Fruit fly (Drosophila melanogaster): ENCODE data around the gene CG10650.
A peak's percentile ranks its signal among the peaks of the same experiment; 100 is the strongest.

Gene CG10650

DNA sequence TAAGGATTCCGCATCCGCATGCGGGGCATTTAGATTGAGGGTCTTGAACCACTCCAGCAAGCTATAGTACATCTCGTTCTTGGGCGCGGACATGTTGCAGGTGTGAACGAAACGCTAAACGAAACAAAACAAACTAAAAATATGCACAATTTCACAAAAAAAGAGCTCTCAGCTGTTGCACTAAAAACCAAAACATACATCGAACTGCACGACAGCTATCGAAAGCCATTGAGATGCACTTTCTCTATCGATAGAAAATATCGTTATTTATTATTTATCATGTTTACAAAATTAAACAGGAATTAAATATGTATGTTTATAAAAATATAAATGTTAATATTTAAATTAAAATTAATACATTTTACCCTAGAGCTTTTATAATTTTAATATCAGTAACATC lies 37.6 kb upstream of the CG10650 start, which contains the start of gene hook (continued):
- no peak for TF ChIP-seq sug (tag; optimal IDR thresholded peaks at IDR 0.05)
- no peak for TF ChIP-seq Gsc (GFP tag; IDR thresholded peaks at IDR 0.05)
- TF ChIP-seq CG6654 (GFP tag; optimal IDR thresholded peaks at IDR 0.05): no peak
- no peak for TF ChIP-seq Camta (GFP tag; optimal IDR thresholded peaks at IDR 0.05)
- TF ChIP-seq kah (GFP tag; optimal IDR thresholded peaks at IDR 0.05): no peak
- no peak for TF ChIP-seq Atf-2 (GFP tag; optimal IDR thresholded peaks at IDR 0.05)
- no peak for TF ChIP-seq ranshi (GFP tag; IDR thresholded peaks at IDR 0.05)
- TF ChIP-seq CG3847 (GFP tag; IDR thresholded peaks at IDR 0.05): no peak
- no peak for TF ChIP-seq psq (GFP tag; optimal IDR thresholded peaks at IDR 0.05)
- no peak for TF ChIP-seq CG14441 (GFP tag; IDR thresholded peaks at IDR 0.05)
- no peak for TF ChIP-seq CG8924 (tag; optimal IDR thresholded peaks at IDR 0.05)
- TF ChIP-seq D19A (tag; optimal IDR thresholded peaks at IDR 0.05): no peak
- TF ChIP-seq Bgb (GFP tag; IDR thresholded peaks at IDR 0.05; ENCODE audit: partially characterized antibody): peak; percentile 76
- TF ChIP-seq Dip3 (GFP tag; optimal IDR thresholded peaks at IDR 0.05): no peak
- TF ChIP-seq CG12659 (GFP tag; optimal IDR thresholded peaks at IDR 0.05): peak; percentile 22
- TF ChIP-seq dpn (GFP tag; optimal IDR thresholded peaks at IDR 0.05): no peak
- TF ChIP-seq HLH54F (GFP tag; optimal IDR thresholded peaks at IDR 0.05): no peak
- no peak for TF ChIP-seq fu2 (GFP tag; optimal IDR thresholded peaks at IDR 0.05)
- TF ChIP-seq Vsx1 (GFP tag; optimal IDR thresholded peaks at IDR 0.05): no peak
- no peak for TF ChIP-seq jing (GFP tag; optimal IDR thresholded peaks at IDR 0.05)
- no peak for TF ChIP-seq Fer2 (tag; optimal IDR thresholded peaks at IDR 0.05)
- TF ChIP-seq CG30403 (GFP tag; optimal IDR thresholded peaks at IDR 0.05): no peak
- TF ChIP-seq ttk (GFP tag; IDR thresholded peaks at IDR 0.05): no peak
- TF ChIP-seq CG10147 (GFP tag; optimal IDR thresholded peaks at IDR 0.05): no peak
- TF ChIP-seq seq (GFP tag; IDR thresholded peaks at IDR 0.05): no peak
- no peak for TF ChIP-seq CG14050 (GFP tag; IDR thresholded peaks at IDR 0.05)
- no peak for TF ChIP-seq cwo (GFP tag; optimal IDR thresholded peaks at IDR 0.05)
- TF ChIP-seq Atf6 (GFP tag; IDR thresholded peaks at IDR 0.05): no peak
- no peak for TF ChIP-seq CG7987 (GFP tag; optimal IDR thresholded peaks at IDR 0.05)
- TF ChIP-seq sc (optimal IDR thresholded peaks at IDR 0.05): no peak
- TF ChIP-seq sc (GFP tag; optimal IDR thresholded peaks at IDR 0.05): no peak
- no peak for TF ChIP-seq PHDP (tag; optimal IDR thresholded peaks at IDR 0.05)
- TF ChIP-seq CG12299 (tag; optimal IDR thresholded peaks at IDR 0.05): no peak
- TF ChIP-seq pb (GFP tag; optimal IDR thresholded peaks at IDR 0.05): no peak
- no peak for TF ChIP-seq CG6689 (GFP tag; IDR thresholded peaks at IDR 0.05)
- no peak for TF ChIP-seq CG16779 (GFP tag; IDR thresholded peaks at IDR 0.05)
- no peak for TF ChIP-seq Dip2 (GFP tag; IDR thresholded peaks at IDR 0.05)
- peak; percentile 63 for TF ChIP-seq CG2129 (GFP tag; IDR thresholded peaks at IDR 0.05; ENCODE audit: partially characterized antibody)
- no peak for TF ChIP-seq CG6683 (GFP tag; optimal IDR thresholded peaks at IDR 0.05)
- no peak for TF ChIP-seq H2.0 (GFP tag; IDR thresholded peaks at IDR 0.05)
- TF ChIP-seq CG13296 (GFP tag; optimal IDR thresholded peaks at IDR 0.05): no peak
- no peak for TF ChIP-seq nerfin-1 (tag; optimal IDR thresholded peaks at IDR 0.05)
- TF ChIP-seq bcd (GFP tag; optimal IDR thresholded peaks at IDR 0.05): no peak
- TF ChIP-seq Max (GFP tag; optimal IDR thresholded peaks at IDR 0.05): no peak
- no peak for TF ChIP-seq CG6813 (GFP tag; optimal IDR thresholded peaks at IDR 0.05)
- TF ChIP-seq CG11696 (GFP tag; IDR thresholded peaks at IDR 0.05): no peak
- no peak for TF ChIP-seq Optix (GFP tag; IDR thresholded peaks at IDR 0.05)
- TF ChIP-seq Med (GFP tag): peak; percentile 40
- TF ChIP-seq CG15696 (tag; optimal IDR thresholded peaks at IDR 0.05): no peak
- no peak for TF ChIP-seq CG9932 (GFP tag; IDR thresholded peaks at IDR 0.05)
- no peak for TF ChIP-seq Neu2 (GFP tag; optimal IDR thresholded peaks at IDR 0.05; ENCODE audit: borderline replicate concordance)
- no peak for TF ChIP-seq ind (GFP tag; optimal IDR thresholded peaks at IDR 0.05)
- no peak for TF ChIP-seq Antp (GFP tag; optimal IDR thresholded peaks at IDR 0.05)

Measured in whole organism, embryonic.